Fruit fly (Drosophila melanogaster): ENCODE results near the gene CG3021.

CG3021 gene

DNA sequence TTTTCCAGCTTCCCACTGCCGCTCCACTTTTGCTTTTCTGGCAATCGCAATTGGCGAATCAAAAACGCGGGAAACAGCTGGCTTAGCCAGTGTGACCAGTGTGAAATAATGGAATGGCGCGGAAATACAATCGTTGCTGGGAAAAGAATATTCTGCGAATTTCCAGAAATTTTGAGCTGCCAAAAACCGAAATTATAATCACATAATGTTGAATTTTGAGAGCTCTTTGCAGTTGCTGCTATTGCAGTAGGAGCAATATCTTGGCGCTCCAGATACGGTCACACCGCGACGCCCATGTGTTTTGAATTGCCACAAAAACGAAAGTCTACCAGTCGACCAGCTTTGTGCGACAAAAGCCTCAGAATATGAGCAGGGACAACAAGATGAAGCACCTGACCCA, 3.9 kb downstream of the CG3021 start, which contains the start of the genes Cdc45 and Rpp21 (continued):
- TF ChIP-seq ara (GFP tag; IDR thresholded peaks at IDR 0.05) (no peak), zf30C (GFP tag; optimal IDR thresholded peaks at IDR 0.05) (no peak), kni (GFP tag; optimal IDR thresholded peaks at IDR 0.05) (no peak), CG13123 (GFP tag; optimal IDR thresholded peaks at IDR 0.05) (no peak), CG33557 (GFP tag; optimal IDR thresholded peaks at IDR 0.05) (no peak), MBD-R2 (GFP tag; IDR thresholded peaks at IDR 0.05) (peak; percentile 77), sob (GFP tag; IDR thresholded peaks at IDR 0.05) (no peak), H15 (GFP tag; IDR thresholded peaks at IDR 0.05) (no peak), klu (GFP tag; IDR thresholded peaks at IDR 0.05) (no peak), Dp (GFP tag; optimal IDR thresholded peaks at IDR 0.05) (peak; percentile 81), jigr1 (GFP tag; IDR thresholded peaks at IDR 0.05) (no peak), Atf3 (GFP tag; optimal IDR thresholded peaks at IDR 0.05) (no peak), CG17359 (tag; optimal IDR thresholded peaks at IDR 0.05) (no peak), CG13424 (tag; optimal IDR thresholded peaks at IDR 0.05) (no peak), al (GFP tag; IDR thresholded peaks at IDR 0.05) (no peak), Ssrp (tag; optimal IDR thresholded peaks at IDR 0.05) (no peak), Scr (GFP tag; IDR thresholded peaks at IDR 0.05; ENCODE audit: partially characterized antibody) (peak; percentile 42; the same call in 1 of the 2 replicates), gt (GFP tag; IDR thresholded peaks at IDR 0.05) (no peak), CG8281 (tag; optimal IDR thresholded peaks at IDR 0.05) (no peak), CG6654 (GFP tag; optimal IDR thresholded peaks at IDR 0.05) (no peak), CG31388 (GFP tag; optimal IDR thresholded peaks at IDR 0.05) (no peak), eve (GFP tag; optimal IDR thresholded peaks at IDR 0.05) (no peak), PHDP (tag; optimal IDR thresholded peaks at IDR 0.05) (no peak), CG13894 (tag; optimal IDR thresholded peaks at IDR 0.05) (no peak), Drgx (GFP tag; IDR thresholded peaks at IDR 0.05) (no peak), btn (GFP tag; optimal IDR thresholded peaks at IDR 0.05) (no peak), CG12659 (GFP tag; optimal IDR thresholded peaks at IDR 0.05) (peak; percentile 16), hbn (GFP tag; IDR thresholded peaks at IDR 0.05; ENCODE audit: partially characterized antibody) (peak; percentile 42), tgo (GFP tag; IDR thresholded peaks at IDR 0.05) (no peak), HmgZ (tag; optimal IDR thresholded peaks at IDR 0.05) (no peak), CG14050 (GFP tag; IDR thresholded peaks at IDR 0.05) (no peak), danr (GFP tag; IDR thresholded peaks at IDR 0.05) (no peak), CG3407 (GFP tag; optimal IDR thresholded peaks at IDR 0.05) (no peak), sim (GFP tag; IDR thresholded peaks at IDR 0.05) (no peak), Awh (GFP tag; IDR thresholded peaks at IDR 0.05) (no peak), CG10654 (GFP tag; optimal IDR thresholded peaks at IDR 0.05) (no peak), zfh1 (GFP tag; IDR thresholded peaks at IDR 0.05) (no peak), CG4820 (GFP tag; optimal IDR thresholded peaks at IDR 0.05) (no peak), CG42726 (GFP tag; IDR thresholded peaks at IDR 0.05; ENCODE audit: partially characterized antibody) (no peak), dan (GFP tag; IDR thresholded peaks at IDR 0.05) (no peak), abd-A (tag; optimal IDR thresholded peaks at IDR 0.05) (no peak), scrt (GFP tag; optimal IDR thresholded peaks at IDR 0.05) (no peak), Aef1 (GFP tag; IDR thresholded peaks at IDR 0.05) (no peak), CG34422 (GFP tag; IDR thresholded peaks at IDR 0.05) (no peak), crp (GFP tag; optimal IDR thresholded peaks at IDR 0.05) (peak; percentile 32 to 86), CG7839 (tag; optimal IDR thresholded peaks at IDR 0.05) (no peak), CG7963 (GFP tag; IDR thresholded peaks at IDR 0.05; ENCODE audit: partially characterized antibody) (no peak), CTCF (GFP tag; optimal IDR thresholded peaks at IDR 0.05) (peak; percentile 21), pzg (GFP tag; optimal IDR thresholded peaks at IDR 0.05) (peak; percentile 69), CG1603 (tag; optimal IDR thresholded peaks at IDR 0.05) (peak; percentile 52), sr (GFP tag; IDR thresholded peaks at IDR 0.05) (no peak), CG3726 (GFP tag; IDR thresholded peaks at IDR 0.05) (no peak), CG10431 (GFP tag; optimal IDR thresholded peaks at IDR 0.05) (no peak)
